Worm (Caenorhabditis elegans) whole organism, young adult: Measurements from ENCODE around the gene epac-1.
A peak's percentile ranks its signal among the peaks of the same experiment; 100 is the strongest.

Experiments
- B0035.1 ChIP-seq: sonication (generic microtip); optimal IDR thresholded peaks from 2 replicates; lab custom pipeline; 2016; ENCODE audit warnings: missing genetic modification characterization, mild to moderate bottlenecking, missing compliant biosample characterization, missing genotype, missing genetic modification reagents
- B0261.1 ChIP-seq: sonication (generic microtip); optimal IDR thresholded peaks from 2 replicates; lab custom pipeline; 2016; ENCODE audit warnings: mild to moderate bottlenecking, missing genetic modification characterization, moderate library complexity, missing compliant biosample characterization
- C17E4.6 ChIP-seq: fragments of 200-800 bp; sonication (Bioruptor generic); IDR thresholded peaks from 2 replicates; pipeline ENCODE4 v1.3.6; 2022; ENCODE audit warnings: missing genetic modification reagents, missing genetic modification characterization, missing compliant biosample characterization
- F23B12.7 ChIP-seq: sonication (generic microtip); optimal IDR thresholded peaks from 2 replicates; lab custom pipeline; 2017; ENCODE audit warnings: missing genetic modification characterization, mild to moderate bottlenecking, missing compliant biosample characterization, antibody characterized with exemption, moderate library complexity; ENCODE audit not compliant: insufficient read depth
- F33H1.4 ChIP-seq: fragments of 200-800 bp; sonication (Bioruptor generic); IDR thresholded peaks from 2 replicates; pipeline ENCODE4 v1.3.6; 2022; ENCODE audit warnings: missing genetic modification reagents, missing genetic modification characterization, missing compliant biosample characterization
- F49E8.2 ChIP-seq: sonication (generic microtip); optimal IDR thresholded peaks from 3 replicates; lab custom pipeline; 2017; ENCODE audit warnings: missing genetic modification characterization, mild to moderate bottlenecking, missing compliant biosample characterization, antibody characterized with exemption, moderate library complexity; ENCODE audit not compliant: insufficient read depth
- F52B5.7 ChIP-seq: sonication (generic microtip); optimal IDR thresholded peaks from 2 replicates; lab custom pipeline; 2016; ENCODE audit warnings: mild to moderate bottlenecking, missing genetic modification characterization, missing compliant biosample characterization
- Y53G8AR.9 ChIP-seq: fragments of 200-800 bp; sonication (Bioruptor generic); conservative IDR thresholded peaks from 2 replicates; pipeline ENCODE4 v1.3.6; 2022; ENCODE audit warnings: missing genetic modification reagents, missing genetic modification characterization, missing compliant biosample characterization
- ZK185.1 ChIP-seq: sonication (generic microtip); optimal IDR thresholded peaks from 2 replicates; lab custom pipeline; 2016; ENCODE audit warnings: mild to moderate bottlenecking, missing genetic modification characterization, missing compliant biosample characterization; ENCODE audit not compliant: poor library complexity, severe bottlenecking
- ama-1 ChIP-seq, 3 experiments: fragments of 150-350 bp in 1 of 3; sonication (generic microtip) in 2 of 3; optimal IDR thresholded peaks; 2 replicates each; lab custom pipeline; 2014 to 2018; ENCODE audit warnings: missing biosample characterization in 2 of 3, missing genetic modification characterization in 2 of 3, missing genetic modification reagents in 2 of 3
- aptf-2 ChIP-seq: fragments of 200-800 bp; sonication (Bioruptor generic); conservative IDR thresholded peaks from 2 replicates; pipeline ENCODE4 v1.3.6; 2022; ENCODE audit warnings: missing genetic modification reagents, missing genetic modification characterization, missing compliant biosample characterization
- atf-7 ChIP-seq: sonication (generic microtip); optimal IDR thresholded peaks from 2 replicates; lab custom pipeline; 2017; ENCODE audit warnings: mild to moderate bottlenecking, missing genetic modification characterization, missing compliant biosample characterization
- bed-1 ChIP-seq: fragments of 200-800 bp; sonication (Bioruptor generic); IDR thresholded peaks from 2 replicates; pipeline ENCODE4 v1.3.6; 2022; ENCODE audit warnings: missing genetic modification reagents, missing genetic modification characterization, missing compliant biosample characterization
- bed-2 ChIP-seq: fragments of 200-800 bp; sonication (Bioruptor generic); IDR thresholded peaks from 2 replicates; pipeline ENCODE4 v1.3.6; 2022; ENCODE audit warnings: missing genetic modification reagents, missing genetic modification characterization, missing compliant biosample characterization
- ccch-3 ChIP-seq: fragments of 200-800 bp; sonication (Bioruptor generic); optimal IDR thresholded peaks from 2 replicates; lab custom pipeline; 2018; ENCODE audit warnings: mild to moderate bottlenecking, missing genetic modification characterization, missing compliant biosample characterization
- chd-7 ChIP-seq: sonication (generic microtip); optimal IDR thresholded peaks from 2 replicates; lab custom pipeline; 2016; ENCODE audit warnings: mild to moderate bottlenecking, missing genetic modification characterization, moderate library complexity, missing compliant biosample characterization
- dpl-1 ChIP-seq: fragments of 150-350 bp; optimal IDR thresholded peaks from 2 replicates; lab custom pipeline; 2014; ENCODE audit warnings: missing biosample characterization, missing genetic modification reagents, missing genetic modification characterization
- efl-1 ChIP-seq: fragments of 150-350 bp; optimal IDR thresholded peaks from 2 replicates; lab custom pipeline; 2014; ENCODE audit warnings: missing biosample characterization, missing genetic modification reagents, missing genetic modification characterization
- egl-18 ChIP-seq: fragments of 200-800 bp; sonication (Bioruptor generic); IDR thresholded peaks from 2 replicates; pipeline ENCODE4 v1.3.6; 2022; ENCODE audit warnings: missing genetic modification reagents, missing genetic modification characterization, missing compliant biosample characterization
- ets-4 ChIP-seq: fragments of 200-800 bp; sonication (Bioruptor generic); optimal IDR thresholded peaks from 2 replicates; lab custom pipeline; 2018; ENCODE audit warnings: mild to moderate bottlenecking, missing genetic modification characterization, missing compliant biosample characterization
- him-1 ChIP-seq: sonication (generic microtip); optimal IDR thresholded peaks from 2 replicates; lab custom pipeline; 2016; ENCODE audit warnings: missing genotype, missing genetic modification reagents, missing genetic modification characterization, missing compliant biosample characterization
- hmg-20 ChIP-seq: fragments of 200-800 bp; sonication (Bioruptor generic); IDR thresholded peaks from 2 replicates; pipeline ENCODE4 v1.3.6; 2022; ENCODE audit warnings: missing genetic modification reagents, missing genetic modification characterization, missing compliant biosample characterization
- let-526 ChIP-seq: fragments of 200-800 bp; sonication (Bioruptor generic); IDR thresholded peaks from 2 replicates; pipeline ENCODE4 v1.3.6; 2022; ENCODE audit warnings: missing genetic modification reagents, missing genetic modification characterization, missing compliant biosample characterization
- let-607 ChIP-seq, 2 experiments: fragments of 200-800 bp in 1 of 2; sonication (Bioruptor generic) in 1 of 2; sonication (generic microtip) in 1 of 2; optimal IDR thresholded peaks; 2 replicates each; lab custom pipeline; 2016 to 2018; ENCODE audit warnings: mild to moderate bottlenecking in 2 of 2, missing compliant biosample characterization in 2 of 2, missing genetic modification characterization in 2 of 2, moderate library complexity in 2 of 2, missing genotype in 1 of 2
- lin-35 ChIP-seq, 3 experiments: fragments of 150-350 bp in 2 of 3; sonication (generic microtip) in 1 of 3; optimal IDR thresholded peaks; 2 replicates each; lab custom pipeline; 2014 to 2018; ENCODE audit warnings: missing biosample characterization in 3 of 3, missing genetic modification characterization in 3 of 3, missing genetic modification reagents in 3 of 3
- lin-40 ChIP-seq: sonication (generic microtip); optimal IDR thresholded peaks from 2 replicates; lab custom pipeline; 2016; ENCODE audit warnings: missing genetic modification characterization, mild to moderate bottlenecking, missing compliant biosample characterization, missing genotype, missing genetic modification reagents
- lsl-1 ChIP-seq: fragments of 200-800 bp; sonication (Bioruptor generic); optimal IDR thresholded peaks from 2 replicates; lab custom pipeline; 2018; ENCODE audit warnings: mild to moderate bottlenecking, missing genetic modification characterization, moderate library complexity, missing compliant biosample characterization
- lsy-27 ChIP-seq: sonication (generic microtip); optimal IDR thresholded peaks from 2 replicates; lab custom pipeline; 2017; ENCODE audit warnings: missing genetic modification characterization, mild to moderate bottlenecking, missing compliant biosample characterization, antibody characterized with exemption, missing genotype, borderline replicate concordance; ENCODE audit not compliant: insufficient read depth
- madf-10 ChIP-seq: sonication (generic microtip); optimal IDR thresholded peaks from 2 replicates; lab custom pipeline; 2016; ENCODE audit warnings: mild to moderate bottlenecking, missing genetic modification characterization, missing compliant biosample characterization
- madf-3 ChIP-seq: fragments of 200-800 bp; sonication (Bioruptor generic); IDR thresholded peaks from 2 replicates; pipeline ENCODE4 v1.3.6; 2022; ENCODE audit warnings: missing genetic modification reagents, missing genetic modification characterization, missing compliant biosample characterization
- madf-6 ChIP-seq: fragments of 200-800 bp; sonication (Bioruptor generic); IDR thresholded peaks from 2 replicates; pipeline ENCODE4 v1.3.6; 2022; ENCODE audit warnings: missing genetic modification reagents, missing genetic modification characterization, missing compliant biosample characterization
- madf-8 ChIP-seq: fragments of 200-800 bp; sonication (Bioruptor generic); conservative IDR thresholded peaks from 2 replicates; pipeline ENCODE4 v1.3.6; 2022; ENCODE audit warnings: missing genetic modification reagents, missing genetic modification characterization, missing compliant biosample characterization
- mcd-1 ChIP-seq: fragments of 200-800 bp; sonication (Bioruptor generic); IDR thresholded peaks from 2 replicates; pipeline ENCODE4 v1.3.6; 2022; ENCODE audit warnings: missing genetic modification reagents, missing genetic modification characterization, missing compliant biosample characterization
- mes-4 ChIP-seq: sonication (generic microtip); optimal IDR thresholded peaks from 2 replicates; lab custom pipeline; 2016; ENCODE audit warnings: missing genotype, missing genetic modification characterization, missing compliant biosample characterization
- nfya-1 ChIP-seq: sonication (generic microtip); optimal IDR thresholded peaks from 2 replicates; lab custom pipeline; 2017; ENCODE audit warnings: antibody characterized with exemption, missing compliant biosample characterization, missing genetic modification characterization, borderline replicate concordance; ENCODE audit not compliant: insufficient read depth
- nfya-2 ChIP-seq: fragments of 200-800 bp; sonication (Bioruptor generic); IDR thresholded peaks from 2 replicates; pipeline ENCODE4 v1.3.6; 2022; ENCODE audit warnings: missing genetic modification reagents, missing genetic modification characterization, missing compliant biosample characterization
- nhr-179 ChIP-seq: sonication (generic microtip); optimal IDR thresholded peaks from 2 replicates; lab custom pipeline; 2016; ENCODE audit warnings: mild to moderate bottlenecking, missing genetic modification characterization, missing compliant biosample characterization
- pbrm-1 ChIP-seq: fragments of 200-800 bp; sonication (Bioruptor generic); IDR thresholded peaks from 2 replicates; pipeline ENCODE4 v1.3.6; 2022; ENCODE audit warnings: missing genetic modification reagents, missing genetic modification characterization, missing compliant biosample characterization
- pha-4 ChIP-seq: fragments of 150-350 bp; sonication (generic microtip); optimal IDR thresholded peaks from 2 replicates; lab custom pipeline; 2014; ENCODE audit warnings: missing biosample characterization, missing genetic modification reagents, missing genetic modification characterization
- repo-1 ChIP-seq: sonication (generic microtip); optimal IDR thresholded peaks from 2 replicates; lab custom pipeline; 2017; ENCODE audit warnings: mild to moderate bottlenecking, missing genetic modification characterization, missing compliant biosample characterization
- snpc-1.3 ChIP-seq: sonication (generic microtip); optimal IDR thresholded peaks from 2 replicates; lab custom pipeline; 2017; ENCODE audit warnings: missing genetic modification characterization, mild to moderate bottlenecking, missing compliant biosample characterization, antibody characterized with exemption, moderate library complexity, missing genotype, missing genetic modification reagents; ENCODE audit not compliant: insufficient read depth
- snpc-4 ChIP-seq, 5 experiments: fragments of 150-350 bp in 1 of 5; sonication (generic microtip) in 4 of 5; optimal IDR thresholded peaks; 2 replicates each; lab custom pipeline; 2014 to 2018; ENCODE audit warnings: missing genetic modification characterization in 5 of 5, missing biosample characterization in 3 of 5, antibody characterized with exemption in 2 of 5, mild to moderate bottlenecking in 2 of 5, missing compliant biosample characterization in 2 of 5, missing genotype in 2 of 5, moderate library complexity in 2 of 5, missing genetic modification reagents in 1 of 5
- tbp1 ChIP-seq: fragments of 200-800 bp; sonication (Bioruptor generic); optimal IDR thresholded peaks from 2 replicates; lab custom pipeline; 2018; ENCODE audit warnings: mild to moderate bottlenecking, missing genetic modification characterization, missing compliant biosample characterization
- unc-130 ChIP-seq: sonication (generic microtip); optimal IDR thresholded peaks from 2 replicates; lab custom pipeline; 2016; ENCODE audit warnings: missing genetic modification reagents, missing genetic modification characterization, missing compliant biosample characterization
- xnd-1 ChIP-seq: sonication (generic microtip); optimal IDR thresholded peaks from 2 replicates; lab custom pipeline; 2016; ENCODE audit warnings: missing genotype, missing genetic modification reagents, missing genetic modification characterization, missing compliant biosample characterization
- zim-3 ChIP-seq: sonication (generic microtip); optimal IDR thresholded peaks from 2 replicates; lab custom pipeline; 2017; ENCODE audit warnings: mild to moderate bottlenecking, missing genetic modification characterization, moderate library complexity, missing compliant biosample characterization
- ztf-22 ChIP-seq: fragments of 200-800 bp; sonication (Bioruptor generic); optimal IDR thresholded peaks from 2 replicates; lab custom pipeline; 2018; ENCODE audit warnings: mild to moderate bottlenecking, missing genetic modification characterization, moderate library complexity, missing compliant biosample characterization

Gene epac-1

DNA sequence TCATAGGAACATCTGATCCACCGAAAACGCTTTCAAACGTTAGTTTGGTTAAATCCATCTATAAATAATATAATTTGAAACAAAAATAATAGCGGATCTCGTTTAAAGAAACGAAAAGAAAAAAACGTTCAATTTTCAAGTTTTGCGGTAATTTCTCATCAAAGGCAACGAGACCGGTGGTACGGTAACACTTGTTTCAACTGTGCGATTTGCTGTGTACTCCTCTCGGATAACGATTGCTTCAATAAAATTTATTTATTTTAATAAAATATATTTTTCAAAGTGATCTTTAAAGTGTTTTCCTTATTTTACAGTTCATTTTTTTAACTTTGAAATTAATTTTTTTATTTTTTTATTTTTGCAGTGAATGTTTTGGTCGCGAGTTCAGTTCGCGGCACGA is 29.6 kb downstream of the epac-1 start, which contains the start of the genes rde-4 and cox-14:
TSS of gene rde-4 (minus strand) at position 60 of the 400 bp plus-strand sequence.
TSS of gene cox-14 (plus strand) at position 356 of the 400 bp plus-strand sequence.
- TF ChIP-seq lsl-1 (GFP tag; lab: Kevin White, UChicago) (peak; percentile 88), madf-6 (GFP tag; lab: Robert Waterston, UW) (no peak), ZK185.1 (tag; lab: Kevin White, UChicago) (peak; percentile 39), egl-18 (GFP tag; lab: Robert Waterston, UW) (no peak), bed-1 (no peak), B0035.1 (tag; lab: Kevin White, UChicago) (no peak), hmg-20 (no peak), snpc-4 (GFP tag; optimal IDR thresholded peaks at IDR 0.05; lab: Kevin White, UChicago) (peak; percentile 29), snpc-4 (tag; optimal IDR thresholded peaks at IDR 0.05; lab: Kevin White, UChicago) (peak in 1 of 4 experiments; percentile 9), F49E8.2 (no peak), tbp1 (GFP tag; lab: Kevin White, UChicago) (no peak), C17E4.6 (GFP tag; lab: Robert Waterston, UW) (no peak), zim-3 (tag; lab: Kevin White, UChicago) (no peak), nfya-1 (tag; lab: Kevin White, UChicago) (no peak), lin-40 (no peak), mcd-1 (no peak), madf-3 (GFP tag; lab: Robert Waterston, UW) (no peak), nfya-2 (no peak), F23B12.7 (tag; lab: Kevin White, UChicago) (peak; percentile 72), bed-2 (no peak), madf-10 (tag; lab: Kevin White, UChicago) (peak; percentile 23), ccch-3 (GFP tag; lab: Kevin White, UChicago) (no peak), unc-130 (no peak), chd-7 (no peak), ztf-22 (GFP tag; lab: Kevin White, UChicago) (no peak), atf-7 (tag; lab: Kevin White, UChicago) (no peak), repo-1 (no peak), madf-8 (GFP tag; lab: Robert Waterston, UW) (no peak), Y53G8AR.9 (GFP tag; lab: Robert Waterston, UW) (no peak), F52B5.7 (tag; lab: Kevin White, UChicago) (no peak), pbrm-1 (GFP tag; lab: Robert Waterston, UW) (no peak), let-526 (GFP tag; lab: Robert Waterston, UW) (no peak), him-1 (tag; lab: Kevin White, UChicago) (no peak), efl-1 (peak; percentile 48), mes-4 (tag; lab: Kevin White, UChicago) (no peak), F33H1.4 (GFP tag; lab: Robert Waterston, UW) (no peak), aptf-2 (no peak), dpl-1 (GFP tag; lab: Kevin White, UChicago) (peak; percentile 27), B0261.1 (tag; lab: Kevin White, UChicago) (no peak), pha-4 (tag; lab: Kevin White, UChicago) (peak; percentile 32), xnd-1 (tag; lab: Kevin White, UChicago) (peak; percentile 22), ets-4 (no peak), lin-35 (GFP tag; optimal IDR thresholded peaks at IDR 0.05; lab: Kevin White, UChicago) (peak in 1 of 3 experiments; percentile 86), ama-1 (optimal IDR thresholded peaks at IDR 0.05; lab: Kevin White, UChicago) (no peak), ama-1 (GFP tag; optimal IDR thresholded peaks at IDR 0.05; lab: Kevin White, UChicago) (no peak), snpc-1.3 (tag; lab: Kevin White, UChicago) (peak; percentile 48), lsy-27 (tag; lab: Kevin White, UChicago) (no peak), nhr-179 (tag; lab: Kevin White, UChicago) (no peak), let-607 (tag; optimal IDR thresholded peaks at IDR 0.05; lab: Kevin White, UChicago) (peak in 1 of 2 experiments; percentile 50)
